Worm (Caenorhabditis elegans): Measurements from ENCODE around the gene ZK863.1.

- TF ChIP-seq elt-1 (tag; optimal IDR thresholded peaks at IDR 0.05) (no peak), jun-1 (tag; optimal IDR thresholded peaks at IDR 0.05) (no peak), ztf-11 (tag; optimal IDR thresholded peaks at IDR 0.05) (no peak), daf-12 (tag; optimal IDR thresholded peaks at IDR 0.05) (no peak), lsy-12 (tag; optimal IDR thresholded peaks at IDR 0.05) (no peak)
These were observed 10.0 kb downstream of the ZK863.1 start for ce11 chrV:12159975-12160374.

Data from whole organism, L3 larva.